Worm (Caenorhabditis elegans) whole organism, L1 larva: ENCODE data around the gene heh-1.

Experiments
- C04F5.9 ChIP-seq: sonication (generic microtip); optimal IDR thresholded peaks from 2 replicates; lab custom pipeline; 2016; ENCODE audit warnings: missing genetic modification characterization, missing compliant biosample characterization
- aha-1 ChIP-seq: fragments of 150-350 bp; optimal IDR thresholded peaks from 2 replicates; lab custom pipeline; 2014; ENCODE audit warnings: missing biosample characterization, missing genetic modification characterization
- dsc-1 ChIP-seq: sonication (generic microtip); optimal IDR thresholded peaks from 2 replicates; lab custom pipeline; 2016; ENCODE audit warnings: mild to moderate bottlenecking, missing genetic modification characterization, missing compliant biosample characterization
- egl-13 ChIP-seq: sonication (generic microtip); optimal IDR thresholded peaks from 2 replicates; lab custom pipeline; 2016; ENCODE audit warnings: missing genotype, missing genetic modification reagents, missing genetic modification characterization, missing compliant biosample characterization
- fkh-8 ChIP-seq: sonication (generic microtip); optimal IDR thresholded peaks from 2 replicates; lab custom pipeline; 2016; ENCODE audit warnings: mild to moderate bottlenecking, missing genetic modification characterization, missing compliant biosample characterization
- isw-1 ChIP-seq: fragments of 200-800 bp; sonication (Bioruptor generic); IDR thresholded peaks from 2 replicates; pipeline ENCODE4 v1.3.6; 2022; ENCODE audit warnings: missing genetic modification characterization, missing compliant biosample characterization
- lin-14 ChIP-seq: fragments of 200-800 bp; sonication (Bioruptor generic); optimal IDR thresholded peaks from 2 replicates; lab custom pipeline; 2018; ENCODE audit warnings: mild to moderate bottlenecking, missing genetic modification characterization, moderate library complexity, missing compliant biosample characterization
- lin-15B ChIP-seq: fragments of 150-350 bp; sonication (generic microtip); optimal IDR thresholded peaks from 3 replicates; lab custom pipeline; 2014; ENCODE audit warnings: missing biosample characterization, missing genetic modification characterization
- lin-39 ChIP-seq: fragments of 150-350 bp; optimal IDR thresholded peaks from 2 replicates; lab custom pipeline; 2014; ENCODE audit warnings: missing biosample characterization, missing genetic modification reagents, missing genetic modification characterization
- nhr-47 ChIP-seq: sonication (generic microtip); optimal IDR thresholded peaks from 2 replicates; lab custom pipeline; 2016; ENCODE audit warnings: mild to moderate bottlenecking, missing genetic modification characterization, moderate library complexity, missing compliant biosample characterization
- nhr-76 ChIP-seq: sonication (generic microtip); optimal IDR thresholded peaks from 2 replicates; lab custom pipeline; 2017; ENCODE audit warnings: missing biosample characterization, missing genetic modification characterization
- nhr-84 ChIP-seq: sonication (generic microtip); optimal IDR thresholded peaks from 2 replicates; lab custom pipeline; 2017; ENCODE audit warnings: missing biosample characterization, missing genetic modification characterization
- nhr-90 ChIP-seq: sonication (generic microtip); optimal IDR thresholded peaks from 2 replicates; lab custom pipeline; 2016; ENCODE audit warnings: mild to moderate bottlenecking, missing genetic modification characterization, missing compliant biosample characterization; ENCODE audit not compliant: poor library complexity
- pag-3 ChIP-seq: sonication (generic microtip); optimal IDR thresholded peaks from 2 replicates; lab custom pipeline; 2017; ENCODE audit warnings: missing genetic modification characterization, mild to moderate bottlenecking, missing compliant biosample characterization, antibody characterized with exemption, borderline replicate concordance; ENCODE audit not compliant: insufficient read depth
- swsn-7 ChIP-seq: sonication (generic microtip); optimal IDR thresholded peaks from 2 replicates; lab custom pipeline; 2016; ENCODE audit warnings: missing genetic modification characterization, missing compliant biosample characterization
- unc-62 ChIP-seq: fragments of 150-350 bp; optimal IDR thresholded peaks from 2 replicates; lab custom pipeline; 2014; ENCODE audit warnings: missing biosample characterization, missing genetic modification reagents, missing genetic modification characterization
- ztf-4 ChIP-seq: fragments of 150-350 bp; optimal IDR thresholded peaks from 2 replicates; lab custom pipeline; 2014; ENCODE audit warnings: missing biosample characterization, missing genetic modification characterization

heh-1 gene

DNA sequence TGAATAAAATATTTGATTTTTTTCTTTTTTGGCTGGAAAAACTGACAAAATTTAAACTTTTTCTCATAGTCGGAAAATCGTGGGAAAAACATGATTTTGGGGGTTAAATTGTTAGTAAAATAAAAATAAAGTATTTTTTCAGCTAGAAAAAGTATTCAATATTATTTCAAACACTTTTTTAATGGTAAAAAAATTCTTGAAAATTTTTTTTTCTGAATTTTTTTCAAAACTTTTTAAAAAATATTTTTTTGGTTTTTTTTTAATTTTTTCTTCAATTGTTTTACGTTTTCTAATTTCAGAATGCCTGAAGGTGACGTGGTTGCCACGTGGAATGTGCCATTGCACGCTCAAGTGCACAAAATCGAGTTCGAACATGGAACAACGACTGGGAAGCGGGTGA is 44.3 kb downstream of the heh-1 start, which contains the start of gene C44B11.1:
Gene C44B11.1, plus strand, starts transcription at position 301 of the 400 bp plus-strand sequence.
- no peak for TF ChIP-seq aha-1 (tag; lab: Kevin White, UChicago)
- no peak for TF ChIP-seq nhr-76
- TF ChIP-seq lin-14 (GFP tag; lab: Kevin White, UChicago): no peak
- TF ChIP-seq ztf-4: no peak
- TF ChIP-seq nhr-84 (tag; lab: Kevin White, UChicago): no peak
- TF ChIP-seq nhr-90: no peak
- TF ChIP-seq isw-1 (GFP tag; lab: Robert Waterston, UW): no peak
- no peak for TF ChIP-seq dsc-1 (tag; lab: Kevin White, UChicago)
- no peak for TF ChIP-seq nhr-47
- TF ChIP-seq egl-13: no peak
- TF ChIP-seq pag-3 (tag; lab: Kevin White, UChicago): no peak
- TF ChIP-seq fkh-8 (tag; lab: Kevin White, UChicago): no peak

DNA sequence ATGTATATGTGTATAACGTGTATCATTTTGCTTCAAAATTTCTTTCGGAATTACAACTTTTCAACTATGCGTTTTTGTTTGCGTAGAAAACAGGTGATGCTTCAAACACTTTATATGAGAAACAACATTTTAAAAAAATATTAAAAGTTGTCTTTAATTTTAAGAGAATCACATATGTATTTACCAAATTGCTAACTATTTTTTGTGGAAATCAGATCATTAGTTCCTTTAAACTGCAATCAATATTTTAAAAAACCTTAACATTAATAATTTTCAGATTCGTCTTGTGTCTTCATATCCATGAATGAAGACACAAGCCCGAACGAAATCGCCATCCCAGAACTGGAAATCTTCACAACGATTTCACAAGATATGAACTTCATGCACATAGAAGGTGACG is 46.5 kb downstream of the heh-1 start, which contains the start of gene C44B11.6:
Gene C44B11.6, plus strand, starts transcription at position 301 of the 400 bp plus-strand sequence.
- no peak for TF ChIP-seq swsn-7 (tag; lab: Kevin White, UChicago)
- TF ChIP-seq lin-39 (tag; lab: Kevin White, UChicago): no peak
- TF ChIP-seq C04F5.9 (tag; lab: Kevin White, UChicago): no peak
- no peak for TF ChIP-seq unc-62 (GFP tag; lab: Kevin White, UChicago)
- no peak for TF ChIP-seq lin-15B (tag; lab: Kevin White, UChicago)
